Worm (Caenorhabditis elegans): ENCODE results near the gene nnt-1.
A peak's percentile ranks its signal among the peaks of the same experiment; 100 is the strongest.

Gene nnt-1

DNA sequence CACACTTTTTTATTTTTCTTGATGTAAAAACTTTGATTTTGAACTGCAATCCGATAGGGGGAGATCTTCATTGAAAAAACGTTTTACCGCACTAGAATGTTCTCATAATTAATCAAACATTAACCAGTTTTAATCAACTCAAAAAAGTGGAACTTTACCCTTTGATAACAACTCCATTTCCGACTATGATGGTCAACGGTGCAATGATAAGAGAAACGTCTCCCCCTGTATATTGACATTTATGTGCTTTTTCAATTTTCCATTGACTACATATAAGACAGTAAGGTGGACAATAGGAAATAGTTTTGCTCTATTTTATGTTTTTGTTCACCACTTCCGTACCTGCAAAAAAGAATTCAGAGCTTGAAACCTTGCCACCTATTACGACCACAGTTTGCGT is 23.7 kb upstream of the nnt-1 start (continued):
- TF ChIP-seq nhr-102 (tag; optimal IDR thresholded peaks at IDR 0.05) (no peak), mes-2 (tag; optimal IDR thresholded peaks at IDR 0.05; ENCODE audit: poor library complexity, severe bottlenecking) (peak; percentile 50), pqm-1 (tag; optimal IDR thresholded peaks at IDR 0.05) (peak; percentile 96), lin-29 (GFP tag; IDR thresholded peaks at IDR 0.05) (no peak), D1046.2 (GFP tag; IDR thresholded peaks at IDR 0.05) (no peak), nhr-41 (GFP tag; IDR thresholded peaks at IDR 0.05) (peak; percentile 19; the same call in 1 of the 2 replicates), nhr-42 (GFP tag; IDR thresholded peaks at IDR 0.05) (no peak), dve-1 (tag; optimal IDR thresholded peaks at IDR 0.05; ENCODE audit: insufficient read depth) (peak; percentile 57), madf-5 (GFP tag; IDR thresholded peaks at IDR 0.05) (no peak), snpc-1.2 (GFP tag; IDR thresholded peaks at IDR 0.05) (no peak), attf-4 (tag; optimal IDR thresholded peaks at IDR 0.05) (no peak), lim-7 (GFP tag; IDR thresholded peaks at IDR 0.05) (no peak), F26F4.8 (GFP tag; conservative IDR thresholded peaks at IDR 0.05) (no peak), daf-8 (GFP tag; IDR thresholded peaks at IDR 0.05) (no peak), ceh-32 (tag; optimal IDR thresholded peaks at IDR 0.05; ENCODE audit: poor library complexity) (no peak), ceh-82 (tag; optimal IDR thresholded peaks at IDR 0.05) (no peak), dpl-1 (GFP tag; optimal IDR thresholded peaks at IDR 0.05) (no peak), nhr-48 (tag; optimal IDR thresholded peaks at IDR 0.05) (no peak), lin-15B (tag; optimal IDR thresholded peaks at IDR 0.05) (no peak)

DNA sequence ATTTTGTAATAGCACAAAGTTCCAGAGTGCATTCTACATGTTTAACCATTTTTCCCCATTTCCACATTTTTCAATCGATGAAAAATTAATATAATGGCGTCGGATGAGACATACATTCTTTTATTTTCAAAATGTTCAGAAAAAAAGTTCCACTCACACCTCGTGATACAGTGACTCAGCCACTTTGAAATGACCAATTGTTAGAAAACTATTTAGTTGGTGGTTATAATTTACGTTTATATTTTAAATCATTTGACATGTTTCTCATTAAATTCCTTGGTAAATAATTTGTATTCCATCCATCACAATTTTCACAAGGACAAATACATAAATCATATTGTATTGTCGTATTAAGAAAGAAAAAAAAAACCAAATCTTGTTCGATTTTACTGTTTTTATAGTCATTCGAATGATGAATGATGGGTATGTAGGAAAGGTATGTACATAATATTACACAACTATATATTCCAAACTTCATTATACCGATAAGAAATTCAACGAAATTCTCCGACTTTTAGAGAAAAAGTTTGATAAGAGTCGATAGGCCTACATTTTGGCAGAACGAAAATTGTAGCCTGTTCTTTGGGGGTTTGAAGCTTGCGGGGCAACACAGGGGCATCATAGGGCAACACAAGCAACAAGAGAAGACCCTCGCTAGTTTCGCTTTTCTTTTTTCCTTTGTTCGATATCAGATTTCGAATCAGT is 21.6 kb upstream of the nnt-1 start:
- no peak for TF ChIP-seq daf-16 (GFP tag; optimal IDR thresholded peaks at IDR 0.05)
- peak; percentile 22 for TF ChIP-seq daf-16 (tag; optimal IDR thresholded peaks at IDR 0.05)
- TF ChIP-seq aha-1 (tag): peak; percentile 93
- peak; percentile 40; the same call in 1 of the 2 replicates for TF ChIP-seq dmd-6 (GFP tag; IDR thresholded peaks at IDR 0.05)
- TF ChIP-seq nhr-25 (tag; optimal IDR thresholded peaks at IDR 0.05; ENCODE audit: borderline replicate concordance, insufficient read depth): no peak
- peak; percentile 21 for TF ChIP-seq dve-1 (tag; optimal IDR thresholded peaks at IDR 0.05; ENCODE audit: insufficient read depth)
- TF ChIP-seq php-3 (GFP tag; IDR thresholded peaks at IDR 0.05): peak; percentile 66; the same call in 1 of the 2 replicates
- peak; percentile 65 for TF ChIP-seq nhr-28 (tag; optimal IDR thresholded peaks at IDR 0.05)
- no peak for TF ChIP-seq R02D3.7 (tag; optimal IDR thresholded peaks at IDR 0.05)
- TF ChIP-seq hlh-30 (tag; optimal IDR thresholded peaks at IDR 0.05; ENCODE audit: insufficient read depth): no peak
- TF ChIP-seq hlh-11 (tag; optimal IDR thresholded peaks at IDR 0.05): peak; percentile 13
- no peak for TF ChIP-seq lin-39 (tag; optimal IDR thresholded peaks at IDR 0.05)
- TF ChIP-seq unc-62 (GFP tag; optimal IDR thresholded peaks at IDR 0.05 in 1 of 2): peak in 1 of 2 experiments; percentile 13
- TF ChIP-seq unc-62 (tag; optimal IDR thresholded peaks at IDR 0.05): no peak

DNA sequence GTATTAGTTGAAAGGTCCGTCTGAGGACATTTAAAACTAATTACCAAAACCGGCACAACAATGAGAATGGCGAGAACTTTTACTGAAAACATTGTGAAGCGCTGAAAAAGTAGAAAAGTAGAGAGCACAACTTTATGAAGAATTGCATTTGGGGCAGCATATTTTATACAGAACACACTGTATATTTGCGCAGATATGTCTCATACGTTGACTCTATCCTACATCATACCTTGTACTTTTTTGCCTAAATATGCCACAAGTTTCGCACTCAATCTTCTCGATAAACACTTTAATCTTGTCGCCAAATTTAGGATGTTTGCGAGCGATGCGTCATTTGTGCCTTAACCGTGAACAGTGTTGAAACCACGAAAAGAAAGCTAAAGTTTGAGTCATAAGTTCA is 18.8 kb upstream of the nnt-1 start, which contains the start of gene C15H9.11:
Gene C15H9.11, minus strand, starts transcription at position 101 of the 400 bp plus-strand sequence.
- TF ChIP-seq nhr-77 (tag; optimal IDR thresholded peaks at IDR 0.05) (no peak), fos-1 (tag; optimal IDR thresholded peaks at IDR 0.05) (no peak), ZK546.5 (tag; optimal IDR thresholded peaks at IDR 0.05) (no peak), ztf-7 (tag; optimal IDR thresholded peaks at IDR 0.05) (no peak), lin-1 (GFP tag; IDR thresholded peaks at IDR 0.05) (no peak), ctbp-1 (GFP tag; IDR thresholded peaks at IDR 0.05) (no peak)

Data from whole organism, L4 larva.